Fruit fly (Drosophila melanogaster) whole organism, embryonic: ENCODE measurements around the gene CG43999.

Experiments
- Adf1 ChIP-seq: fragments of 200-800 bp; sonication (Bioruptor generic); IDR thresholded peaks from 2 replicates; pipeline ENCODE4 v1.3.6; 2022; ENCODE audit warnings: missing biosample characterization, missing genetic modification characterization
- Aef1 ChIP-seq: fragments of 200-800 bp; sonication (Bioruptor generic); IDR thresholded peaks from 3 replicates; pipeline ENCODE4 v1.3.6; 2022; ENCODE audit warnings: missing biosample characterization, missing genetic modification characterization
- Antp ChIP-seq: fragments of 200-800 bp; sonication (Bioruptor generic); optimal IDR thresholded peaks from 3 replicates; lab custom pipeline; 2016; ENCODE audit warnings: missing biosample characterization, missing genetic modification characterization
- B-H1 ChIP-seq: fragments of 200-800 bp; sonication (Bioruptor generic); IDR thresholded peaks from 3 replicates; pipeline ENCODE4 v1.3.6; 2022; ENCODE audit warnings: missing biosample characterization, missing genetic modification characterization
- CG11093 ChIP-seq: fragments of 200-800 bp; sonication (Bioruptor generic); IDR thresholded peaks from 3 replicates; pipeline ENCODE4 v1.3.6; 2022; ENCODE audit warnings: missing biosample characterization, missing genetic modification characterization
- CG11456 ChIP-seq: fragments of 200-800 bp; sonication (Bioruptor generic); IDR thresholded peaks from 3 replicates; pipeline ENCODE4 v1.3.6; 2022; ENCODE audit warnings: missing biosample characterization, missing genetic modification characterization
- CG16813 ChIP-seq: fragments of 200-800 bp; sonication (Bioruptor generic); IDR thresholded peaks from 3 replicates; pipeline ENCODE4 v1.3.6; 2022; ENCODE audit warnings: missing biosample characterization, missing genetic modification characterization; ENCODE audit not compliant: partially characterized antibody
- CG18011 ChIP-seq: fragments of 200-800 bp; sonication (Bioruptor generic); optimal IDR thresholded peaks from 2 replicates; lab custom pipeline; 2017; ENCODE audit warnings: missing biosample characterization, missing genetic modification characterization, mild to moderate bottlenecking, moderate library complexity, missing genotype
- CG18599 ChIP-seq: fragments of 200-800 bp; sonication (Bioruptor generic); optimal IDR thresholded peaks from 3 replicates; lab custom pipeline; 2017; ENCODE audit warnings: missing biosample characterization, missing genetic modification characterization, mild to moderate bottlenecking, moderate library complexity, missing genetic modification reagents
- CG2116 ChIP-seq: fragments of 200-800 bp; sonication (Bioruptor generic); optimal IDR thresholded peaks from 3 replicates; lab custom pipeline; 2018; ENCODE audit warnings: missing biosample characterization, mild to moderate bottlenecking, missing genetic modification characterization
- CG31224 ChIP-seq: fragments of 200-800 bp; sonication (Bioruptor generic); IDR thresholded peaks from 2 replicates; pipeline ENCODE4 v1.3.6; 2022; ENCODE audit warnings: missing biosample characterization, missing genetic modification characterization
- CG4328 ChIP-seq: fragments of 200-800 bp; sonication (Bioruptor generic); optimal IDR thresholded peaks from 3 replicates; lab custom pipeline; 2017; ENCODE audit warnings: missing biosample characterization, missing genetic modification reagents, missing genetic modification characterization
- CG4854 ChIP-seq: fragments of 200-800 bp; sonication (Bioruptor generic); optimal IDR thresholded peaks from 2 replicates; lab custom pipeline; 2016; ENCODE audit warnings: missing biosample characterization, missing genetic modification characterization, inconsistent platforms
- CG6813 ChIP-seq: fragments of 200-800 bp; sonication (Bioruptor generic); optimal IDR thresholded peaks from 2 replicates; lab custom pipeline; 2017; ENCODE audit warnings: missing biosample characterization, missing genetic modification characterization, mild to moderate bottlenecking, moderate library complexity, missing genetic modification reagents
- CG7839 ChIP-seq: fragments of 200-800 bp; sonication (Bioruptor generic); optimal IDR thresholded peaks from 3 replicates; lab custom pipeline; 2018; ENCODE audit warnings: missing biosample characterization, mild to moderate bottlenecking, missing genetic modification characterization, moderate library complexity
- CG8478 ChIP-seq: fragments of >200 bp; optimal IDR thresholded peaks from 2 replicates; lab custom pipeline; 2018
- CG9437 ChIP-seq: fragments of 200-800 bp; sonication (Bioruptor generic); optimal IDR thresholded peaks from 2 replicates; lab custom pipeline; 2018; ENCODE audit warnings: missing biosample characterization, mild to moderate bottlenecking, missing genetic modification characterization
- CHES-1-like ChIP-seq: fragments of 200-800 bp; sonication (Bioruptor generic); optimal IDR thresholded peaks from 2 replicates; lab custom pipeline; 2016; ENCODE audit warnings: missing biosample characterization, missing genetic modification characterization
- Camta ChIP-seq: fragments of 200-800 bp; sonication (Bioruptor generic); optimal IDR thresholded peaks from 2 replicates; lab custom pipeline; 2016; ENCODE audit warnings: missing biosample characterization, missing genetic modification characterization
- Eip74EF ChIP-seq, 2 experiments: fragments of 200-800 bp in 1 of 2; fragments of >200 bp in 1 of 2; sonication (Bioruptor generic) in 1 of 2; optimal IDR thresholded peaks; 2 replicates each; lab custom pipeline; 2017 to 2019; ENCODE audit warnings: missing biosample characterization in 2 of 2, missing genetic modification characterization in 2 of 2, mild to moderate bottlenecking in 1 of 2, moderate library complexity in 1 of 2
- Gug ChIP-seq: fragments of 200-800 bp; sonication (Bioruptor generic); IDR thresholded peaks from 4 replicates; pipeline ENCODE4 v1.3.6; 2022; ENCODE audit warnings: missing biosample characterization, missing genetic modification characterization
- H15 ChIP-seq: fragments of 200-800 bp; sonication (Bioruptor generic); IDR thresholded peaks from 3 replicates; pipeline ENCODE4 v1.3.6; 2022; ENCODE audit warnings: missing biosample characterization, missing genetic modification characterization
- Hr51 ChIP-seq, 2 experiments: fragments of 200-800 bp; sonication (Bioruptor generic); optimal IDR thresholded peaks; 2 replicates in 1 of 2; 3 replicates in 1 of 2; lab custom pipeline; 2016 to 2018; ENCODE audit warnings: missing biosample characterization in 2 of 2, missing genetic modification characterization in 2 of 2, mild to moderate bottlenecking in 1 of 2, moderate library complexity in 1 of 2
- MTF-1 ChIP-seq: fragments of 200-800 bp; sonication (Bioruptor generic); optimal IDR thresholded peaks from 2 replicates; lab custom pipeline; 2018; ENCODE audit warnings: missing biosample characterization, mild to moderate bottlenecking, missing genetic modification characterization, borderline replicate concordance
- NC2α ChIP-seq: fragments of 200-800 bp; sonication (Bioruptor generic); optimal IDR thresholded peaks from 2 replicates; lab custom pipeline; 2016; ENCODE audit warnings: missing biosample characterization, missing genetic modification characterization
- Oaz ChIP-seq: fragments of 200-800 bp; sonication (Bioruptor generic); IDR thresholded peaks from 2 replicates; pipeline ENCODE4 v1.3.6; 2022; ENCODE audit warnings: missing biosample characterization, missing genetic modification characterization
- Rfx ChIP-seq: fragments of 200-800 bp; sonication (Bioruptor generic); IDR thresholded peaks from 2 replicates; pipeline ENCODE4 v1.3.6; 2022; ENCODE audit warnings: missing biosample characterization, missing genetic modification characterization
- aop ChIP-seq: fragments of 200-800 bp; sonication (Bioruptor generic); IDR thresholded peaks from 2 replicates; pipeline ENCODE4 v1.3.6; 2022; ENCODE audit warnings: missing biosample characterization, missing genetic modification characterization
- corto ChIP-seq: fragments of 200-800 bp; sonication (Bioruptor generic); optimal IDR thresholded peaks from 2 replicates; lab custom pipeline; 2016; ENCODE audit warnings: missing biosample characterization, mild to moderate bottlenecking, missing genetic modification characterization, moderate library complexity
- danr ChIP-seq: fragments of 200-800 bp; sonication (Bioruptor generic); IDR thresholded peaks from 2 replicates; pipeline ENCODE4 v1.3.6; 2022; ENCODE audit warnings: missing biosample characterization, missing genetic modification characterization
- dati ChIP-seq: fragments of 200-800 bp; sonication (Bioruptor generic); IDR thresholded peaks from 2 replicates; pipeline ENCODE4 v1.3.6; 2022; ENCODE audit warnings: missing biosample characterization, missing genetic modification characterization
- dmrt99B ChIP-seq: fragments of 200-800 bp; sonication (Bioruptor generic); optimal IDR thresholded peaks from 2 replicates; lab custom pipeline; 2018; ENCODE audit warnings: missing biosample characterization, mild to moderate bottlenecking, missing genetic modification characterization, moderate library complexity
- dysf ChIP-seq: fragments of 200-800 bp; sonication (Bioruptor generic); IDR thresholded peaks from 3 replicates; pipeline ENCODE4 v1.3.6; 2022; ENCODE audit warnings: missing biosample characterization, missing genetic modification characterization
- gfzf ChIP-seq: fragments of 200-800 bp; sonication (Bioruptor generic); optimal IDR thresholded peaks from 2 replicates; lab custom pipeline; 2016; ENCODE audit warnings: missing biosample characterization, mild to moderate bottlenecking, missing genetic modification characterization, moderate library complexity
- jigr1 ChIP-seq: fragments of 200-800 bp; sonication (Bioruptor generic); IDR thresholded peaks from 3 replicates; pipeline ENCODE4 v1.3.6; 2022; ENCODE audit warnings: missing biosample characterization, missing genetic modification characterization
- knrl ChIP-seq: fragments of 200-800 bp; sonication (Bioruptor generic); IDR thresholded peaks from 3 replicates; pipeline ENCODE4 v1.3.6; 2022; ENCODE audit warnings: missing biosample characterization, missing genetic modification characterization; ENCODE audit not compliant: partially characterized antibody
- lbe ChIP-seq: fragments of 200-800 bp; sonication (Bioruptor generic); optimal IDR thresholded peaks from 2 replicates; lab custom pipeline; 2016; ENCODE audit warnings: missing biosample characterization, mild to moderate bottlenecking, missing genetic modification characterization
- org-1 ChIP-seq: fragments of 200-800 bp; sonication (Bioruptor generic); optimal IDR thresholded peaks from 2 replicates; lab custom pipeline; 2017; ENCODE audit warnings: missing biosample characterization, missing genetic modification characterization
- pb ChIP-seq: fragments of 200-800 bp; sonication (Bioruptor generic); optimal IDR thresholded peaks from 3 replicates; lab custom pipeline; 2016; ENCODE audit warnings: missing biosample characterization, missing genetic modification characterization
- prd ChIP-seq, 3 experiments: fragments of >200 bp in 2 of 3; fragments of 200-800 bp in 1 of 3; sonication (Bioruptor generic) in 1 of 3; optimal IDR thresholded peaks in 2 of 3; IDR thresholded peaks in 1 of 3; 2 replicates in 2 of 3; 3 replicates in 1 of 3; pipeline versions ENCODE4 v1.3.6 to Lab custom; 2017 to 2022; ENCODE audit warnings: missing biosample characterization in 1 of 3, missing genetic modification characterization in 1 of 3
- psq ChIP-seq: fragments of 200-800 bp; sonication (Bioruptor generic); optimal IDR thresholded peaks from 2 replicates; lab custom pipeline; 2017; ENCODE audit warnings: missing biosample characterization, missing genetic modification characterization
- rib ChIP-seq: fragments of 200-800 bp; sonication (Bioruptor generic); IDR thresholded peaks from 2 replicates; pipeline ENCODE4 v1.3.6; 2022; ENCODE audit warnings: missing biosample characterization, missing genetic modification characterization
- sim ChIP-seq: fragments of 200-800 bp; sonication (Bioruptor generic); IDR thresholded peaks from 2 replicates; pipeline ENCODE4 v1.3.6; 2022; ENCODE audit warnings: missing biosample characterization, missing genetic modification characterization
- tup ChIP-seq: fragments of 200-800 bp; sonication (Bioruptor generic); optimal IDR thresholded peaks from 2 replicates; lab custom pipeline; 2016; ENCODE audit warnings: missing biosample characterization, mild to moderate bottlenecking, missing genetic modification characterization, moderate library complexity
- wdn ChIP-seq: fragments of 200-800 bp; sonication (Bioruptor generic); IDR thresholded peaks from 2 replicates; pipeline ENCODE4 v1.3.6; 2022; ENCODE audit warnings: missing biosample characterization, missing genetic modification characterization

The CG43999 gene

DNA sequence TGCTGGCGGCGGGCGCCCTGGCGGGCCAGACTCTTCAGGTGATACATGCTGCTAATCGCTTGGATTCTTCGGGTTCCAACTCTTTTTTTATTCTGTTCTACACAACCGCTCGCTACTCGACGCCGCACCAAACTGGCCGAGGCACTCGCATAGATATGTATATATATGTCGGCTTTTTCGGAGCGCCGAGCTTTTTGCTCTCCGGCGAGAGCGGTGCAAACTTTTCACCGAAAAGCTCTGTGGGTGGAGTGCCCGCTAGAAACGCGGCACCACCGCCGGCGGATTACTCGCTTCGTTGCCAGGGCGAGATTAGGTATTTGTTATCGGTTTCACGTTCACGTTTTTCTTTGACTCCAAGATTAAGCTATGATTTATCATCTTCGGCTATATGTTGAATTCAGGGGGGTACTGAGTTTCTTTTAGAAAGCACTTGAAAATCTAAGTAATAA is 14.2 kb upstream of the CG43999 start, which contains the start of gene Gdh (continued):
- TF ChIP-seq Gug (GFP tag; lab: Robert Waterston, UW) (no peak), danr (GFP tag; lab: Robert Waterston, UW) (no peak), CG6813 (GFP tag; lab: Kevin White, UChicago) (no peak), jigr1 (GFP tag; lab: Robert Waterston, UW) (no peak), MTF-1 (GFP tag; lab: Kevin White, UChicago) (peak; percentile 49), org-1 (no peak), H15 (no peak), CG4328 (GFP tag; lab: Kevin White, UChicago) (peak; percentile 12), Aef1 (no peak), NC2α (GFP tag; lab: Kevin White, UChicago) (peak; percentile 32), CG9437 (GFP tag; lab: Kevin White, UChicago) (no peak), dati (GFP tag; lab: Robert Waterston, UW) (no peak), CG4854 (GFP tag; lab: Kevin White, UChicago) (no peak), Rfx (GFP tag; lab: Robert Waterston, UW) (peak; percentile 64), sim (GFP tag; lab: Robert Waterston, UW) (peak; percentile 34; the same call in 1 of the 2 replicates), CG31224 (no peak), knrl (0 out of 3 replicates have a peak, but pooled peaks have one; percentile 33), CG7839 (peak; percentile 21), gfzf (GFP tag; lab: Kevin White, UChicago) (no peak), CG18599 (GFP tag; lab: Kevin White, UChicago) (peak; percentile 55), dmrt99B (tag; lab: Kevin White, UChicago) (no peak), B-H1 (GFP tag; lab: Robert Waterston, UW) (no peak; the same call in 2 of the 3 replicates), psq (GFP tag; lab: Kevin White, UChicago) (no peak), Eip74EF (GFP tag; optimal IDR thresholded peaks at IDR 0.05; lab: Kevin White, UChicago) (peak in 1 of 2 experiments; percentile 30), aop (no peak), Adf1 (GFP tag; lab: Robert Waterston, UW) (peak; percentile 69; the same call in 1 of the 2 replicates), CG16813 (GFP tag; lab: Robert Waterston, UW) (no peak), wdn (no peak), CG18011 (GFP tag; lab: Kevin White, UChicago) (no peak)

DNA sequence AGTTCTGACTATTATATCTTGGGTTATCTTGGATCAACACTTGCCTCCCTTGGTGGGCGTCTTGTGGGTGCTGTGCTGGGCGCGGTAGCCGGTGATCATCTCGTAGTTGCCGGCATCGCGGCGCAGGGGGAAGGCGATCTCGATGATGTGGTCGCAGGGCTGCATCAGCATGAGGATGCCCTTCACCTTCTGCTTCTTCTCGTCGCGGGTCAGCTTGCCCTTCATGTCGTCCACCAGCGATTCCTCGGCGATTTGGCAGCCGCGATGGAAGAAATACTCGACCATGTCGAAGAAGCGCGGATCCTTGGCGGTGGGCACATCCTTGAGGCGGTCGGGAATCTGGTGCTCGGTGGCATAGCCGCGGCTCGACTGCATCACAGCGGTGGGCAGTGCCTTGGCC is 13.8 kb upstream of the CG43999 start:
- no peak for TF ChIP-seq rib (GFP tag; lab: Robert Waterston, UW)
- TF ChIP-seq CG2116 (GFP tag; lab: Kevin White, UChicago) = no peak
- no peak for TF ChIP-seq dysf (GFP tag; lab: Robert Waterston, UW)
- TF ChIP-seq corto = no peak
- no peak for TF ChIP-seq CG11456 (GFP tag; lab: Robert Waterston, UW)
- TF ChIP-seq CG8478 (lab: Kevin White, UChicago) = peak; percentile 13
- no peak for TF ChIP-seq tup (GFP tag; lab: Kevin White, UChicago)
- no peak for TF ChIP-seq Hr51 (GFP tag; optimal IDR thresholded peaks at IDR 0.05; lab: Kevin White, UChicago)
- TF ChIP-seq Antp (GFP tag; lab: Kevin White, UChicago) = peak; percentile 27
- no peak for TF ChIP-seq prd (optimal IDR thresholded peaks at IDR 0.05; lab: Kevin White, UChicago)
- 0 out of 3 replicates have a peak, but pooled peaks have one; percentile 13 for TF ChIP-seq prd (GFP tag; IDR thresholded peaks at IDR 0.05; lab: Robert Waterston, UW)
- peak; percentile 61 for TF ChIP-seq pb (GFP tag; lab: Kevin White, UChicago)
- TF ChIP-seq Oaz (GFP tag; lab: Robert Waterston, UW) = no peak
- TF ChIP-seq CG11093 = 0 out of 3 replicates have a peak, but pooled peaks have one; percentile 23
- TF ChIP-seq lbe = no peak
- peak; percentile 26 for TF ChIP-seq Camta (GFP tag; lab: Kevin White, UChicago)
- TF ChIP-seq CHES-1-like (GFP tag; lab: Kevin White, UChicago) = peak; percentile 10
- TF ChIP-seq, all 482 proteins: peak for 7
